Worm (Caenorhabditis elegans) whole organism, late embryonic: ENCODE results near the gene str-229.

Experiments
- C08G9.2 ChIP-seq: sonication (generic microtip); optimal IDR thresholded peaks from 2 replicates; lab custom pipeline; 2016; ENCODE audit warnings: mild to moderate bottlenecking, missing genetic modification characterization, moderate library complexity, missing compliant biosample characterization
- K02D7.2 ChIP-seq: sonication (generic microtip); optimal IDR thresholded peaks from 2 replicates; lab custom pipeline; 2017; ENCODE audit warnings: mild to moderate bottlenecking, missing genetic modification characterization, missing compliant biosample characterization
- Y22D7AL.16 ChIP-seq: sonication (generic microtip); optimal IDR thresholded peaks from 2 replicates; lab custom pipeline; 2016; ENCODE audit warnings: missing genetic modification characterization, missing compliant biosample characterization
- ceh-14 ChIP-seq: sonication (generic microtip); optimal IDR thresholded peaks from 2 replicates; lab custom pipeline; 2016; ENCODE audit warnings: missing genotype, missing genetic modification characterization, missing compliant biosample characterization
- ceh-30 ChIP-seq: fragments of 150-350 bp; optimal IDR thresholded peaks from 2 replicates; lab custom pipeline; 2014; ENCODE audit warnings: missing biosample characterization, missing genetic modification characterization
- ceh-48 ChIP-seq: sonication (generic microtip); optimal IDR thresholded peaks from 2 replicates; lab custom pipeline; 2016; ENCODE audit warnings: missing genetic modification characterization, inconsistent platforms, missing compliant biosample characterization
- dmd-4 ChIP-seq: sonication (generic microtip); optimal IDR thresholded peaks from 2 replicates; lab custom pipeline; 2016; ENCODE audit warnings: borderline replicate concordance, missing genetic modification characterization, missing compliant biosample characterization
- ets-4 ChIP-seq: sonication (generic microtip); optimal IDR thresholded peaks from 2 replicates; lab custom pipeline; 2016; ENCODE audit warnings: missing genetic modification characterization, missing compliant biosample characterization
- fax-1 ChIP-seq: sonication (generic microtip); optimal IDR thresholded peaks from 2 replicates; lab custom pipeline; 2016; ENCODE audit warnings: missing genotype, missing genetic modification characterization, missing compliant biosample characterization
- fkh-6 ChIP-seq: sonication (generic microtip); optimal IDR thresholded peaks from 2 replicates; lab custom pipeline; 2016; ENCODE audit warnings: missing genetic modification characterization, missing compliant biosample characterization
- hlh-30 ChIP-seq: sonication (generic microtip); optimal IDR thresholded peaks from 2 replicates; lab custom pipeline; 2017; ENCODE audit warnings: antibody characterized with exemption, missing genetic modification characterization, missing compliant biosample characterization; ENCODE audit not compliant: insufficient read depth
- hlh-8 ChIP-seq: sonication (generic microtip); optimal IDR thresholded peaks from 2 replicates; lab custom pipeline; 2016; ENCODE audit warnings: missing genotype, missing genetic modification characterization, missing compliant biosample characterization
- mec-3 ChIP-seq: sonication (generic microtip); optimal IDR thresholded peaks from 2 replicates; lab custom pipeline; 2016; ENCODE audit warnings: borderline replicate concordance, missing genetic modification characterization, missing compliant biosample characterization
- nhr-11 ChIP-seq: fragments of 150-350 bp; optimal IDR thresholded peaks from 2 replicates; lab custom pipeline; 2014; ENCODE audit warnings: missing biosample characterization, missing genetic modification characterization
- pha-2 ChIP-seq: sonication (generic microtip); optimal IDR thresholded peaks from 2 replicates; lab custom pipeline; 2017; ENCODE audit warnings: mild to moderate bottlenecking, missing genetic modification characterization, missing compliant biosample characterization
- rnt-1 ChIP-seq: sonication (generic microtip); optimal IDR thresholded peaks from 2 replicates; lab custom pipeline; 2016; ENCODE audit warnings: missing genetic modification characterization, missing compliant biosample characterization
- sox-4 ChIP-seq: sonication (generic microtip); optimal IDR thresholded peaks from 2 replicates; lab custom pipeline; 2017; ENCODE audit warnings: mild to moderate bottlenecking, missing genetic modification characterization, inconsistent platforms, missing compliant biosample characterization
- tbx-7 ChIP-seq: sonication (generic microtip); optimal IDR thresholded peaks from 2 replicates; lab custom pipeline; 2016; ENCODE audit warnings: missing genotype, missing genetic modification characterization, missing compliant biosample characterization
- unc-3 ChIP-seq, 2 experiments: fragments of 200-800 bp in 1 of 2; sonication (Bioruptor generic) in 1 of 2; sonication (generic microtip) in 1 of 2; conservative IDR thresholded peaks in 1 of 2; optimal IDR thresholded peaks in 1 of 2; 2 replicates each; pipeline versions ENCODE4 v1.3.6 to Lab custom; 2016 to 2022; ENCODE audit warnings: missing compliant biosample characterization in 2 of 2, missing genetic modification characterization in 2 of 2, missing genetic modification reagents in 1 of 2
- unc-55 ChIP-seq: sonication (generic microtip); optimal IDR thresholded peaks from 2 replicates; lab custom pipeline; 2017; ENCODE audit warnings: missing biosample characterization, missing genetic modification reagents, missing genetic modification characterization

The str-229 gene

DNA sequence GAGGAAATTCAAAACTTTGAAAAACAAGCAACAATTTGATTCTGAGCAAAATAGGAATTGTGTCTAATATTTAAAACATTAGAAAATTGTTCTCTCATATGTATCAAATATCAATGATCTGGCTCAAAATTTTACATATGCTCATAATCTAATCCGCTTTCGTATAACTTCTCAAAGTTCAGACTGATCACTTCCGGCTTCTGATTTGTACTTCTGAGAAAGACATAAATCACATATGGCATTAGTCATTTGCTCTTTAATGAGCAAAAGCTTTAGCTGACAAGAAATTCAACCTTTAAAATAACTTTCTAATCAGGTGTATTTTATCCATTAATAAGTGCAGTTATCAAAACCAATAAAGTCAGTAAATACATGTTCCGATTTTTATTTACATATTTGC lies 46.4 kb downstream of the str-229 start:
- no peak for TF ChIP-seq rnt-1 (tag; lab: Kevin White, UChicago)
- TF ChIP-seq tbx-7 (tag; lab: Kevin White, UChicago): no peak
- TF ChIP-seq fkh-6 (tag; lab: Kevin White, UChicago): no peak
- TF ChIP-seq K02D7.2 (tag; lab: Kevin White, UChicago): no peak
- TF ChIP-seq ceh-14 (tag; lab: Kevin White, UChicago): no peak
- no peak for TF ChIP-seq dmd-4 (tag; lab: Kevin White, UChicago)
- TF ChIP-seq pha-2 (tag; lab: Kevin White, UChicago): no peak
- no peak for TF ChIP-seq unc-55 (GFP tag; lab: Kevin White, UChicago)
- no peak for TF ChIP-seq Y22D7AL.16 (tag; lab: Kevin White, UChicago)
- TF ChIP-seq mec-3: no peak
- no peak for TF ChIP-seq nhr-11 (tag; lab: Kevin White, UChicago)
- TF ChIP-seq hlh-8: no peak

DNA sequence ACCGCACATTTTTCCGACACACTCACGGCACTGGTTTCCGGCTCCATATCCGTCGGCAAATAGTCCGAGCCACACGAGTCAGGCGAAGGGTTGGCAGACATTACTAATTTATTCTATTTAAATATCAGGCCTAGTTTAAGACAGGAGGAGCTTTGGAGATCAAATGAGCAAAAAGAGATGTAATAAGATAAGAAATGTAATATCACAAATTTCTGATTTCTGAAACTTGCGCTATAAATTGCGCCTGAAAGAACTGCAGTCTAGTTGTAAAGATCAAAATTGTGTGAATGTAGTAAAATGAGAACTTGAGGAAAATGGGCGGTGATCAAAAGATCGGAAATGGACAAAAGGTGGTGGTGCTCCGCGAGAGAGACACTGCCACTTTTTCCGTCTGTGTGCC lies 47.5 kb downstream of the str-229 start, which contains the start of gene nhr-186:
TSS of gene nhr-186 (minus strand) at position 101 of the 400 bp plus-strand sequence.
- TF ChIP-seq sox-4 (tag; lab: Kevin White, UChicago) (no peak), hlh-8 (no peak), fax-1 (tag; lab: Kevin White, UChicago) (no peak)

DNA sequence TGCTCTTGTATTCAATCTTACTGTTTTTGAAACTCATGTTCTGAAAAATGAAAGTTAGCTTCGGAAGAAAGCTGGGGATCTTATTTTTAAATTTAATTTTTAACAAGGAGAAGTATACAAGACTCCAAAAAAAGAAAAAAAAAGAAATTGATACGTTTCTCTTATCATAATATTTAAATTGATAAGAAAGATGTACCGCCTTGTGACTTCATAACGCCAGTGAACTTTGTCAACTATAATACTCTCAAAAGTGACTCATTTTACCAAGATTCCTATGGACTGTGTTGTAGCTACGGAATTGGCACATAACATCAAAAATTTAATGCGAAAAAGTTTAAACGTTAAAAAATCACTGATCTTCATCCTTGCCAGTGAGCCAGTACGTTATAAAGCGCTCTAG lies 50.6 kb downstream of the str-229 start:
- TF ChIP-seq ceh-30 (no peak), ets-4 (no peak), hlh-30 (no peak), unc-55 (GFP tag; lab: Kevin White, UChicago) (no peak), ceh-48 (tag; lab: Kevin White, UChicago) (no peak), C08G9.2 (tag; lab: Kevin White, UChicago) (no peak), pha-2 (tag; lab: Kevin White, UChicago) (no peak), unc-3 (GFP tag; conservative IDR thresholded peaks at IDR 0.05; lab: Robert Waterston, UW) (no peak), unc-3 (tag; optimal IDR thresholded peaks at IDR 0.05; lab: Kevin White, UChicago) (no peak)
- TF ChIP-seq, all 69 proteins: peak for 0
